Worm (Caenorhabditis elegans): ENCODE data around the gene syx-5.
A peak's percentile ranks its signal among the peaks of the same experiment; 100 is the strongest.

The syx-5 gene

DNA sequence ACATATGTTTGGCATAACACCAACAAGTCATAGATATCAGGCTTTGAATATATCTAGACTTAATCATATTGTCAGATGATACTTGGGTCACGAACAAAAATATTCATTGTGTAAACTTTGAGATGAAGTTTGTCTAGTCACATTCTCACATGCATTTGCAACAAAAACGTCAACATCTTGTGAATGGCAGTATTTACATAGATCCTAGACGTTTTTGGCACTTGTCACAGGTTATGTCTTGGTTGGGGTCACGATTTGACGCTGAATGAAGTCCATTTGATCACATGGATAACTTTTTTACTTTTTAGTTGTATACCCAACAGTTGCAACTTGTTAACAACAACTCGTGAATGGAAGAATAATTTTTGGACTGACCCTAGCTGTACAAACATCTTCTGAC lies 33.6 kb downstream of the syx-5 start (continued):
- TF ChIP-seq zip-4 (GFP tag; optimal IDR thresholded peaks at IDR 0.05) (no peak), lin-14 (GFP tag; optimal IDR thresholded peaks at IDR 0.05) (peak; percentile 24)

DNA sequence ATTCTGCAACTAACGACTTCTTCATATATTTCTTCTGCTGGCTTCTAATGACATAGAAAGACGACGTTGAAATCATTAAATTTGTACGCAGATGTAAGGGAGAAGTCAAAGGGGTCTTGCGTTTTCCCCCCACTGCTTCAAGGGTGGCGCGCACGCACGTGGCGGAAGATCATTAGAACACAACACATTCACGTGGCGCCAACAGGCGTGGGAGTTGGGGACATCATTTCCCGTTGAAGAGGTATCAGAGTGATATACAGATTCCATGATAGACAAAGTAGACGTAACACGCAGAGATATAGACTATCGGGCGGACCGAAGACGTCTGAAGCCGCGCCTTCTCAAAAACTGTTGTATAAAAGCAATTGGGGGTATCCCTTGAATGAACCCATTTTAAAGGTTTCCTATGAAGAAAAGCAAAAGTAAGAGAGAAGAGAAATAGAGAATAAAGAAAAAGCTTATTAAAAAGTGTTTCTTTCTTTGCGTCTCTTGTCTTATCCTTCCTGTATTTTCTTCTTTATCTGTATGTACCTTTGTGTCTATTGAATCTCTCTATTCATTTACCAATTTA lies 34.6 kb downstream of the syx-5 start:
- peak in 1 of 2 experiments; percentile 36 for TF ChIP-seq egl-27 (tag; optimal IDR thresholded peaks at IDR 0.05)
- no peak for TF ChIP-seq sup-37 (GFP tag; optimal IDR thresholded peaks at IDR 0.05)
- TF ChIP-seq C34B4.2 (tag; optimal IDR thresholded peaks at IDR 0.05), result no peak
- TF ChIP-seq fkh-8 (tag; optimal IDR thresholded peaks at IDR 0.05), result no peak
- TF ChIP-seq fos-1 (tag; optimal IDR thresholded peaks at IDR 0.05), result no peak
- no peak for TF ChIP-seq sptf-1 (tag; optimal IDR thresholded peaks at IDR 0.05)
- TF ChIP-seq ceh-82 (tag; optimal IDR thresholded peaks at IDR 0.05), result no peak
- peak in 5 of 6 experiments; percentile 21 to 91 (median 48) for TF ChIP-seq elt-3 (tag; optimal IDR thresholded peaks at IDR 0.05)
- TF ChIP-seq pag-3 (tag; optimal IDR thresholded peaks at IDR 0.05; ENCODE audit: borderline replicate concordance, insufficient read depth), result no peak
- TF ChIP-seq ztf-4 (tag; optimal IDR thresholded peaks at IDR 0.05), result no peak
- TF ChIP-seq grh-1 (GFP tag; IDR thresholded peaks at IDR 0.05), result peak; percentile 76
- TF ChIP-seq dsc-1 (tag; optimal IDR thresholded peaks at IDR 0.05), result no peak
- TF ChIP-seq lin-15B (tag; optimal IDR thresholded peaks at IDR 0.05), result no peak
- no peak for TF ChIP-seq ets-5 (GFP tag; IDR thresholded peaks at IDR 0.05)
- peak in 1 of 2 experiments; percentile 96 for TF ChIP-seq mdl-1 (tag; optimal IDR thresholded peaks at IDR 0.05)
- no peak for TF ChIP-seq C04F5.9 (tag; optimal IDR thresholded peaks at IDR 0.05)
- TF ChIP-seq skn-1 (tag; optimal IDR thresholded peaks at IDR 0.05), result no peak
- TF ChIP-seq unc-62 (GFP tag; optimal IDR thresholded peaks at IDR 0.05), result no peak
- TF ChIP-seq pqm-1 (tag; optimal IDR thresholded peaks at IDR 0.05), result no peak
- TF ChIP-seq snpc-4 (tag; optimal IDR thresholded peaks at IDR 0.05), result no peak
- no peak for TF ChIP-seq isw-1 (GFP tag; IDR thresholded peaks at IDR 0.05)
- no peak for TF ChIP-seq nhr-237 (tag; optimal IDR thresholded peaks at IDR 0.05)
- no peak for TF ChIP-seq dpl-1 (GFP tag; optimal IDR thresholded peaks at IDR 0.05)
- no peak for TF ChIP-seq rnt-1 (tag; optimal IDR thresholded peaks at IDR 0.05)
- no peak for TF ChIP-seq fkh-10 (GFP tag; optimal IDR thresholded peaks at IDR 0.05)
- TF ChIP-seq blmp-1 (tag; optimal IDR thresholded peaks at IDR 0.05), result peak; percentile 80
- no peak for TF ChIP-seq unc-86 (tag; optimal IDR thresholded peaks at IDR 0.05)
- TF ChIP-seq nhr-12 (tag; optimal IDR thresholded peaks at IDR 0.05), result no peak
- no peak for TF ChIP-seq ztf-11 (tag; optimal IDR thresholded peaks at IDR 0.05)
- TF ChIP-seq hlh-17 (GFP tag; optimal IDR thresholded peaks at IDR 0.05; ENCODE audit: borderline replicate concordance), result no peak
- peak; percentile 99 for TF ChIP-seq nhr-85 (tag)
- TF ChIP-seq ceh-88 (GFP tag; IDR thresholded peaks at IDR 0.05), result no peak
- TF ChIP-seq nhr-20 (tag; optimal IDR thresholded peaks at IDR 0.05), result peak; percentile 94
- TF ChIP-seq hpl-2 (GFP tag; optimal IDR thresholded peaks at IDR 0.05), result no peak
- TF ChIP-seq hlh-4 (tag; optimal IDR thresholded peaks at IDR 0.05), result no peak
- no peak for TF ChIP-seq nhr-28 (tag; optimal IDR thresholded peaks at IDR 0.05)
- TF ChIP-seq lin-35 (GFP tag; optimal IDR thresholded peaks at IDR 0.05), result peak in 1 of 2 experiments; percentile 71
- TF ChIP-seq nhr-11 (tag; optimal IDR thresholded peaks at IDR 0.05), result no peak
- no peak for TF ChIP-seq ces-1 (GFP tag; optimal IDR thresholded peaks at IDR 0.05)
- TF ChIP-seq efl-1 (optimal IDR thresholded peaks at IDR 0.05), result no peak
- no peak for TF ChIP-seq efl-1 (GFP tag; optimal IDR thresholded peaks at IDR 0.05 in 1 of 2)
- peak; percentile 76 for TF ChIP-seq snu-23 (GFP tag; optimal IDR thresholded peaks at IDR 0.05)
- no peak for TF ChIP-seq lin-39 (tag; optimal IDR thresholded peaks at IDR 0.05)
- TF ChIP-seq jun-1 (tag; optimal IDR thresholded peaks at IDR 0.05), result peak; percentile 24
- peak; percentile 23 for TF ChIP-seq swsn-7 (tag; optimal IDR thresholded peaks at IDR 0.05)
- no peak for TF ChIP-seq aha-1 (tag; optimal IDR thresholded peaks at IDR 0.05)
- TF ChIP-seq egl-13 (tag; optimal IDR thresholded peaks at IDR 0.05), result no peak
- no peak for TF ChIP-seq F16B12.6 (tag; optimal IDR thresholded peaks at IDR 0.05)
- peak; percentile 38 for TF ChIP-seq irx-1 (tag; optimal IDR thresholded peaks at IDR 0.05)
- TF ChIP-seq aly-2 (tag; optimal IDR thresholded peaks at IDR 0.05), result no peak

Data from whole organism, L1 larva.